Worm (Caenorhabditis elegans) whole organism, L3 larva: ENCODE data around the gene ula-1.

ENCODE experiments used
- daf-12 ChIP-seq: fragments of 150-350 bp; optimal IDR thresholded peaks from 2 replicates; lab custom pipeline; 2014; ENCODE audit warnings: missing biosample characterization, missing genetic modification reagents, missing genetic modification characterization
- elt-2 ChIP-seq: sonication (generic microtip); optimal IDR thresholded peaks from 2 replicates; lab custom pipeline; 2016; ENCODE audit warnings: missing genetic modification reagents, mild to moderate bottlenecking, missing genetic modification characterization, missing compliant biosample characterization
- mdl-1 ChIP-seq: fragments of 150-350 bp; optimal IDR thresholded peaks from 2 replicates; lab custom pipeline; 2014; ENCODE audit warnings: missing biosample characterization, missing genetic modification characterization
- nhr-11 ChIP-seq: fragments of 150-350 bp; optimal IDR thresholded peaks from 2 replicates; lab custom pipeline; 2014; ENCODE audit warnings: missing biosample characterization, missing genetic modification characterization
- unc-62 ChIP-seq: fragments of 150-350 bp; sonication (generic microtip); optimal IDR thresholded peaks from 4 replicates; lab custom pipeline; 2014; ENCODE audit warnings: missing biosample characterization, missing genetic modification reagents, missing genetic modification characterization

DNA sequence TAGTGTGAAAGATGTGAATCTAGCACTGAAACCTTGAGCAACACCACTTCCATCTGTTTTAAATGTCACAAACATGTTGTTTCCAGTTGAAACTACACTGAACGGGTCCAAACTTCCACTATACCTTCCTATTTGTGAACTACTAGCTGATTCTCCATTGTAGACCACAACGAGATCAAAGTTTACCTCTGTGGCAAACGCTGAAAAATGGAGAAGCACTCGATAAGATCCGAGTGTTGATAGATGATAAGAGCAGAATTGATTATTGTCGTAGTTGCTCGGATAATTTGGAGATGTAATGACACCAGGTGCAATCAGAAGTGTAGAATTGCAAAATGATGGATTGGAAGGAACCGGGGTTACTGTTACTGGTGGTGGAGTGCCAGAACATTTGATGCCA, 38.2 kb downstream of the ula-1 start:
- TF ChIP-seq daf-12 (tag; lab: Kevin White, UChicago), result no peak
- no peak for TF ChIP-seq unc-62 (GFP tag; lab: Kevin White, UChicago)
- TF ChIP-seq mdl-1 (tag; lab: Kevin White, UChicago), result no peak
- TF ChIP-seq elt-2, result peak; percentile 72
- TF ChIP-seq nhr-11 (tag; lab: Kevin White, UChicago), result no peak
